Worm (Caenorhabditis elegans) whole organism, L3 larva: ENCODE data around the gene F44D12.19.

Source experiments
- R02D3.7 ChIP-seq: fragments of 150-350 bp; optimal IDR thresholded peaks from 2 replicates; lab custom pipeline; 2014; ENCODE audit warnings: missing biosample characterization, missing genetic modification characterization
- nhr-25 ChIP-seq: sonication (generic microtip); optimal IDR thresholded peaks from 2 replicates; lab custom pipeline; 2017; ENCODE audit warnings: missing biosample characterization, missing genetic modification characterization
- skn-1 ChIP-seq: fragments of 150-350 bp; optimal IDR thresholded peaks from 2 replicates; lab custom pipeline; 2014; ENCODE audit warnings: missing biosample characterization, missing genetic modification characterization
- unc-39 ChIP-seq: sonication (generic microtip); optimal IDR thresholded peaks from 4 replicates; lab custom pipeline; 2017; ENCODE audit warnings: missing biosample characterization, missing genetic modification characterization

- TF ChIP-seq skn-1 (tag; lab: Kevin White, UChicago) (no peak), R02D3.7 (tag; lab: Kevin White, UChicago) (no peak), nhr-25 (tag; lab: Kevin White, UChicago) (no peak), unc-39 (tag; lab: Kevin White, UChicago) (no peak)
Observed at ce11 chrIV:10047108-10047507, 25.7 kb downstream of the F44D12.19 start, which contains the start of gene T04B2.3.
